Worm (Caenorhabditis elegans) whole organism, L2 larva: ENCODE data around the gene sri-78.

Experiments used
- C34F6.9 ChIP-seq: fragments of 150-350 bp; optimal IDR thresholded peaks from 2 replicates; lab custom pipeline; 2014; ENCODE audit warnings: missing biosample characterization, missing genetic modification characterization
- ZK546.5 ChIP-seq: sonication (generic microtip); optimal IDR thresholded peaks from 2 replicates; lab custom pipeline; 2017; ENCODE audit warnings: missing biosample characterization, missing genetic modification characterization
- alr-1 ChIP-seq: fragments of 150-350 bp; optimal IDR thresholded peaks from 2 replicates; lab custom pipeline; 2014; ENCODE audit warnings: missing biosample characterization, missing genetic modification characterization
- blmp-1 ChIP-seq: sonication (generic microtip); optimal IDR thresholded peaks from 2 replicates; lab custom pipeline; 2017; ENCODE audit warnings: missing genetic modification characterization, mild to moderate bottlenecking, missing compliant biosample characterization, antibody characterized with exemption, moderate library complexity; ENCODE audit not compliant: insufficient read depth
- ceh-16 ChIP-seq: fragments of 150-350 bp; optimal IDR thresholded peaks from 2 replicates; lab custom pipeline; 2014; ENCODE audit warnings: missing biosample characterization, missing genetic modification characterization
- dmd-4 ChIP-seq: sonication (generic microtip); optimal IDR thresholded peaks from 2 replicates; lab custom pipeline; 2017; ENCODE audit warnings: missing biosample characterization, missing genetic modification characterization
- elt-1 ChIP-seq: fragments of 150-350 bp; optimal IDR thresholded peaks from 2 replicates; lab custom pipeline; 2014; ENCODE audit warnings: missing biosample characterization, missing genetic modification characterization
- fos-1 ChIP-seq: fragments of 150-350 bp; optimal IDR thresholded peaks from 2 replicates; lab custom pipeline; 2014; ENCODE audit warnings: missing biosample characterization, missing genetic modification characterization
- lsy-2 ChIP-seq, 2 experiments: fragments of 150-350 bp in 1 of 2; sonication (generic microtip) in 1 of 2; optimal IDR thresholded peaks; 2 replicates each; lab custom pipeline; 2014 to 2017; ENCODE audit warnings: missing biosample characterization in 2 of 2, missing genetic modification characterization in 2 of 2
- mbf-1 ChIP-seq: sonication (generic microtip); optimal IDR thresholded peaks from 2 replicates; lab custom pipeline; 2017; ENCODE audit warnings: missing biosample characterization, missing genetic modification characterization
- mdl-1 ChIP-seq, 2 experiments: fragments of 150-350 bp in 1 of 2; sonication (generic microtip) in 1 of 2; optimal IDR thresholded peaks; 2 replicates each; lab custom pipeline; 2017; ENCODE audit warnings: missing biosample characterization in 2 of 2, missing genetic modification characterization in 2 of 2
- nhr-11 ChIP-seq: fragments of 150-350 bp; optimal IDR thresholded peaks from 2 replicates; lab custom pipeline; 2014; ENCODE audit warnings: missing biosample characterization, missing genetic modification characterization
- nhr-129 ChIP-seq: fragments of 150-350 bp; optimal IDR thresholded peaks from 2 replicates; lab custom pipeline; 2014; ENCODE audit warnings: missing biosample characterization, missing genetic modification characterization
- nhr-237 ChIP-seq: fragments of 150-350 bp; optimal IDR thresholded peaks from 2 replicates; lab custom pipeline; 2014; ENCODE audit warnings: missing biosample characterization, missing genetic modification characterization
- nhr-25 ChIP-seq: fragments of 150-350 bp; sonication (generic microtip); optimal IDR thresholded peaks from 3 replicates; lab custom pipeline; 2014; ENCODE audit warnings: missing biosample characterization, missing genetic modification characterization
- sem-4 ChIP-seq: fragments of 150-350 bp; optimal IDR thresholded peaks from 2 replicates; lab custom pipeline; 2014; ENCODE audit warnings: missing biosample characterization, missing genetic modification reagents, missing genetic modification characterization
- skn-1 ChIP-seq: sonication (generic microtip); optimal IDR thresholded peaks from 2 replicates; lab custom pipeline; 2017; ENCODE audit warnings: missing biosample characterization, missing genetic modification characterization
- unc-55 ChIP-seq: fragments of 150-350 bp; sonication (generic microtip); optimal IDR thresholded peaks from 3 replicates; lab custom pipeline; 2014; ENCODE audit warnings: missing biosample characterization, missing genetic modification reagents, missing genetic modification characterization
- unc-62 ChIP-seq: fragments of 150-350 bp; optimal IDR thresholded peaks from 2 replicates; lab custom pipeline; 2014; ENCODE audit warnings: missing biosample characterization, missing genetic modification reagents, missing genetic modification characterization
- ztf-1 ChIP-seq: fragments of 200-800 bp; sonication (Bioruptor generic); conservative IDR thresholded peaks from 2 replicates; pipeline ENCODE4 v1.3.6; 2022; ENCODE audit warnings: missing genetic modification characterization, missing compliant biosample characterization
- ztf-4 ChIP-seq: fragments of 150-350 bp; optimal IDR thresholded peaks from 2 replicates; lab custom pipeline; 2014; ENCODE audit warnings: missing biosample characterization, missing genetic modification characterization

The sri-78 gene

DNA sequence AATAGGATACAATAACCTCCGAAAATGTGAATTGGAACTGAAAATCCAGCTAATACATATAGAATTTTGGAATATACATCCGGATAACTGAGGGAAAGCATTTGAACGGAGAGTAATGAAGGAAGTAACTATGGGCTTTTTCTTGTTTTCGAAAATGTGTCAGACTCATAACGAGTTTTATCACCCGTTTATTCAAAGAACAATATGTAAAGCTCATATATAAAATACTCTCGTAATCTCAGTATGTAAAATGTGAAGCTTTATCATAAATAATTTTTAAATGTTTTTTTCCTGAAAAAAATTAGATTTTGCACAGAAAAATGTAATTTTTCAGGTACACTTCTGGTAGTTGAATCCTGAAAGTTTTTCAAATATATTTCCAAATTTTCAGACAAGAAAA is 45.5 kb downstream of the sri-78 start, which contains the start of gene srh-297:
srh-297 (minus strand) TSS at position 101 of the 400 bp plus-strand sequence.
- TF ChIP-seq nhr-25 (tag; lab: Kevin White, UChicago) (no peak), C34F6.9 (tag; lab: Kevin White, UChicago) (no peak), alr-1 (tag; lab: Kevin White, UChicago) (no peak), mdl-1 (tag; optimal IDR thresholded peaks at IDR 0.05; lab: Kevin White, UChicago) (no peak)
- TF ChIP-seq, all 48 proteins: peak for 0

DNA sequence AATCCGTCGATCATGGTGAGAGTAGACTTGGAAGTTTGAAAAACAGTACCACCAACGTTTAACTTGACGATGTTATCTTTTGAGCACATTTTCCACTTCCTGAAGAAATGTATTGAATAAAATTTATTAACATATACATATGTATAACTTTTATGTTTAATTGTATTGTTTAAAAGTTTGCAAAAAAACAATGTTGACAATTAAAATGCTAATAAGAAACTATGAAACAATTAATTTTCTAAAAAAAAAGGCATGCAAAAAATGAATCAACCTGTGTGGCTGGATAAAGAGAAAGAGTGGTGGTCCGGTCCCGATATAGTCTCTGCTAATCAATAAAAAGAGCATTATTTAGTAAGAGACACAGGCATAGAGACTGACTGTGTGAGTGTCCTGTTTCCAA is 49.8 kb downstream of the sri-78 start, which contains the start of gene C17F4.8:
C17F4.8 (minus strand) TSS at position 101 of the 400 bp plus-strand sequence.
- TF ChIP-seq unc-55 (GFP tag; lab: Kevin White, UChicago) (no peak), elt-1 (tag; lab: Kevin White, UChicago) (no peak), mbf-1 (no peak), nhr-237 (tag; lab: Kevin White, UChicago) (no peak), ztf-1 (no peak), ztf-4 (no peak), blmp-1 (tag; lab: Kevin White, UChicago) (no peak), sem-4 (tag; lab: Kevin White, UChicago) (no peak), unc-62 (GFP tag; lab: Kevin White, UChicago) (no peak), nhr-11 (tag; lab: Kevin White, UChicago) (no peak), dmd-4 (tag; lab: Kevin White, UChicago) (no peak), nhr-129 (tag; lab: Kevin White, UChicago) (no peak), fos-1 (tag; lab: Kevin White, UChicago) (no peak), nhr-25 (tag; lab: Kevin White, UChicago) (no peak), lsy-2 (tag; optimal IDR thresholded peaks at IDR 0.05; lab: Kevin White, UChicago) (no peak), skn-1 (tag; lab: Kevin White, UChicago) (no peak), ZK546.5 (tag; lab: Kevin White, UChicago) (no peak), mdl-1 (tag; optimal IDR thresholded peaks at IDR 0.05; lab: Kevin White, UChicago) (no peak), ceh-16 (no peak)
